Worm (Caenorhabditis elegans): ENCODE measurements around the gene tag-164.

Gene tag-164

DNA sequence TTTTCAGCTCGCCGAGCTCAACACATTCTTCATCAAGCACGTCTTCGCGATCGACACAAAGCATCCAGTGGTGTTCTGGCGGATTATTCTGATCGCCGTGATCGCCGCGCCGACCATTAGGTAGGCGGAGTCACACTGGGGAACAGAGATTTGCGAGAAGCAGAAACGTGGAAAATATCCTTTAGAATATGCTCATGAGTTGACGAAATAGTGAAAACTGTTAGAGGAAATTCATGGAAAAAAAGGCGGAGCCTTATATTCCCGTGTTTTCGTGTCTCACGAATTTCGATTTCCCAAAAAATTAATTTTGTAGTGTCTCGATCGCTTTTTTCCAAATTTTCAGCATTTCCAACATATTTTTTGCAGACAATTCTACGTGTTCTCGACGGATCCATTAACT, 15.1 kb downstream of the tag-164 start (continued):
- TF ChIP-seq ttx-3 (tag; optimal IDR thresholded peaks at IDR 0.05), result no peak
- no peak for TF ChIP-seq T23F11.4 (GFP tag; optimal IDR thresholded peaks at IDR 0.05)
- no peak for TF ChIP-seq pha-2 (tag; optimal IDR thresholded peaks at IDR 0.05)
- TF ChIP-seq fax-1 (tag; optimal IDR thresholded peaks at IDR 0.05), result peak; percentile 57
- TF ChIP-seq ceh-45 (GFP tag; IDR thresholded peaks at IDR 0.05), result no peak
- TF ChIP-seq rnt-1 (tag; optimal IDR thresholded peaks at IDR 0.05), result peak; percentile 43
- TF ChIP-seq nfya-1 (tag; optimal IDR thresholded peaks at IDR 0.05), result no peak
- no peak for TF ChIP-seq dmd-4 (tag; optimal IDR thresholded peaks at IDR 0.05; ENCODE audit: borderline replicate concordance)
- no peak for TF ChIP-seq hlh-13 (GFP tag; optimal IDR thresholded peaks at IDR 0.05)
- TF ChIP-seq ceh-48 (tag; optimal IDR thresholded peaks at IDR 0.05), result no peak
- TF ChIP-seq C38D4.7 (GFP tag; optimal IDR thresholded peaks at IDR 0.05), result no peak
- TF ChIP-seq npax-4 (tag; optimal IDR thresholded peaks at IDR 0.05), result no peak
- TF ChIP-seq pros-1 (tag; optimal IDR thresholded peaks at IDR 0.05), result no peak
- TF ChIP-seq dve-1 (tag; optimal IDR thresholded peaks at IDR 0.05), result no peak
- no peak for TF ChIP-seq ceh-22 (tag; optimal IDR thresholded peaks at IDR 0.05)
- no peak for TF ChIP-seq unc-86 (tag; optimal IDR thresholded peaks at IDR 0.05)
- no peak for TF ChIP-seq pax-1 (tag; optimal IDR thresholded peaks at IDR 0.05)
- no peak for TF ChIP-seq eyg-1 (tag; optimal IDR thresholded peaks at IDR 0.05)
- TF ChIP-seq fkh-6 (tag; optimal IDR thresholded peaks at IDR 0.05), result peak; percentile 49
- peak; percentile 85 for TF ChIP-seq tbx-7 (tag; optimal IDR thresholded peaks at IDR 0.05)
- TF ChIP-seq lin-11 (tag; optimal IDR thresholded peaks at IDR 0.05), result no peak

DNA sequence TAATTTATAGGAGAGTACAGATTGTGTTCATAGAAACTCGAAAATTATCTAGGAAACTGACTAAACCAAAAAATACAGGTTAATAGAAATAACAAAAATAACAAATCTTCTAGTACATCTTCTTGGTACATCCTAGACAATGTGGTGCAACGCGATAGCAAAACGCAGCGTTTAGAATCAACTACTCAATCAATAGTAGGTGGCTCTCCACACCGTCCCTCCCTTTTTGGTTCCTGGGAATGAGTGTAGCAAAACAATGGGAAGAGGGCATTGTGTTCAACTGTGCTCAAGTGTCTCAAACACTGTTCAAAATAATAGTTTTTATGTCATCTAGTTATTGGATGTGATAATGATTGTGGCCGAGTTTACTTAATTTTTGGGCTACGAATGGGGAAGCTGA, 17.3 kb downstream of the tag-164 start, which contains the start of gene T27E9.6:
Gene T27E9.6 (minus strand): TSS at position 101 of the 400 bp plus-strand sequence.
- TF ChIP-seq tbx-7 (tag; optimal IDR thresholded peaks at IDR 0.05), result no peak
- TF ChIP-seq unc-42 (tag; optimal IDR thresholded peaks at IDR 0.05), result no peak
- TF ChIP-seq madf-2 (tag; optimal IDR thresholded peaks at IDR 0.05), result no peak
- TF ChIP-seq ceh-14 (tag; optimal IDR thresholded peaks at IDR 0.05), result no peak
- no peak for TF ChIP-seq tbx-2 (tag; optimal IDR thresholded peaks at IDR 0.05)
- no peak for TF ChIP-seq ceh-9 (tag; optimal IDR thresholded peaks at IDR 0.05)
- TF ChIP-seq hlh-8 (tag; optimal IDR thresholded peaks at IDR 0.05), result no peak
- no peak for TF ChIP-seq pqm-1 (tag; optimal IDR thresholded peaks at IDR 0.05)
- no peak for TF ChIP-seq odd-2 (tag; optimal IDR thresholded peaks at IDR 0.05)
- TF ChIP-seq ceh-24 (tag; optimal IDR thresholded peaks at IDR 0.05), result no peak
- TF ChIP-seq elt-4 (tag; optimal IDR thresholded peaks at IDR 0.05), result no peak
- no peak for TF ChIP-seq C38D4.7 (GFP tag; optimal IDR thresholded peaks at IDR 0.05)

DNA sequence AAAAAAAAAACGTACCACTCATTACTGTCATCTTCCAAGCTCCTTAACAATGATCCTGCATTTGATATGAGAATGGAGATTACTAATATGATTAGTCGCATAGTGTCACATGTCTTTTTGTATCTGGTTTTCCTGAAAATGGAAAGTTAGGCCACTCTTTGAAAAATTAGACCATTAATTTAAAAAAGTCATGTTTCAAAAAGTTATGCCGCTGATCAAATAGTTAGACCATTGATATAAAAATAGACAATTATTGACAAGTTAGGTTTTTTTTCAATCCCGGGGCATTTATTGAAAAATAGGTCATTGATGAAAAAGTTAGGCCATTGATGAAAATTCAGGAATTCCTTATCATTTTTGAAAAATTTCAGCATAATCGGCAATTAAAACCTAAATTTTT, 24.7 kb downstream of the tag-164 start, which contains the start of gene acc-4:
Gene acc-4 (minus strand): TSS at position 101 of the 400 bp plus-strand sequence.
- TF ChIP-seq ttx-3 (tag; optimal IDR thresholded peaks at IDR 0.05) (no peak), nhr-232 (tag; optimal IDR thresholded peaks at IDR 0.05) (no peak), F13H6.1 (tag; optimal IDR thresholded peaks at IDR 0.05) (no peak), unc-42 (tag; optimal IDR thresholded peaks at IDR 0.05) (no peak), tbx-2 (tag; optimal IDR thresholded peaks at IDR 0.05) (no peak), elt-2 (tag; optimal IDR thresholded peaks at IDR 0.05) (no peak), sdc-2 (tag; optimal IDR thresholded peaks at IDR 0.05) (no peak), ztf-16 (tag; optimal IDR thresholded peaks at IDR 0.05) (no peak), C38D4.7 (GFP tag; optimal IDR thresholded peaks at IDR 0.05) (no peak)

DNA sequence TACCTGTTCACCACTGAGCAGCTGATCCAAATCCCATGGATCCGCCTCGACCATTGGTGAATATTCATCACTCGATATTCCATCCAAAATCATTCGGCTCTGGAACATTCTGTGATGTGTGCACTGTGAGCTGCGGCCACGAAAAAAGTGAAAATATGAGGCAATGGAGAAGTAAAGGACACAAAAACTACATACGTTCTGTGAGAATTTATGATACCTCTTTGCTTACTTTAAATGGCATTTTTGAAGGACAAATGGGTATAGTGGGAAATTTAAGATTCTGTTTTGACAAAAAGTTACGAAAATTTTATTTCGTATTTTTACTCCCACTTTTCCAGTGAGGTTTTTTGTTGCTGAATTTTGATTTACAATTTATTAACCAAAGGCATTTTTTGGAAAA, 33.0 kb downstream of the tag-164 start, which contains the start of gene twk-40:
Gene twk-40 (minus strand): TSS at position 101 of the 400 bp plus-strand sequence.
- no peak for TF ChIP-seq nhr-11 (tag; optimal IDR thresholded peaks at IDR 0.05)
- TF ChIP-seq hlh-30 (tag; optimal IDR thresholded peaks at IDR 0.05; ENCODE audit: insufficient read depth), result no peak
- TF ChIP-seq pat-9 (tag; optimal IDR thresholded peaks at IDR 0.05), result no peak

Measured in whole organism, late embryonic.